Worm (Caenorhabditis elegans) whole organism, L4/young adult: ENCODE measurements around the gene C44H9.6.

Experiments used
- W03F9.2 ChIP-seq: fragments of 150-350 bp; optimal IDR thresholded peaks from 2 replicates; lab custom pipeline; 2014; ENCODE audit warnings: missing biosample characterization, missing genetic modification characterization
- dao-5 ChIP-seq: sonication (generic microtip); optimal IDR thresholded peaks from 2 replicates; lab custom pipeline; 2016; ENCODE audit warnings: missing genotype, missing genetic modification characterization, moderate library complexity, missing compliant biosample characterization

- no peak for TF ChIP-seq dao-5 (tag; lab: Kevin White, UChicago)
- TF ChIP-seq W03F9.2 (tag; lab: Kevin White, UChicago), result no peak
These were observed 52.4 kb downstream of the C44H9.6 start, which contains the start of gene ugt-5 for ce11 chrV:12792752-12793151.
